Worm (Caenorhabditis elegans) whole organism, L3 larva: ENCODE measurements around the gene C08F1.11.

ENCODE experiments used
- aly-2 ChIP-seq: fragments of 150-350 bp; optimal IDR thresholded peaks from 2 replicates; lab custom pipeline; 2014; ENCODE audit warnings: missing biosample characterization, missing genetic modification characterization
- ceh-9 ChIP-seq: sonication (generic microtip); optimal IDR thresholded peaks from 2 replicates; lab custom pipeline; 2018; ENCODE audit warnings: missing biosample characterization, missing genetic modification characterization
- elt-1 ChIP-seq: fragments of 150-350 bp; optimal IDR thresholded peaks from 2 replicates; lab custom pipeline; 2014; ENCODE audit warnings: missing biosample characterization, missing genetic modification characterization
- elt-2 ChIP-seq: sonication (generic microtip); optimal IDR thresholded peaks from 2 replicates; lab custom pipeline; 2016; ENCODE audit warnings: missing genetic modification reagents, mild to moderate bottlenecking, missing genetic modification characterization, missing compliant biosample characterization
- elt-3 ChIP-seq, 3 experiments: fragments of 150-350 bp in 1 of 3; sonication (generic microtip) in 2 of 3; optimal IDR thresholded peaks; 2 replicates in 2 of 3; 4 replicates in 1 of 3; lab custom pipeline; 2014 to 2017; ENCODE audit warnings: missing biosample characterization in 3 of 3, missing genetic modification characterization in 3 of 3
- eor-1 ChIP-seq, 2 experiments: fragments of 150-350 bp; optimal IDR thresholded peaks; 2 replicates each; lab custom pipeline; 2014 to 2018; ENCODE audit warnings: missing biosample characterization in 2 of 2, missing genetic modification characterization in 2 of 2
- mdl-1 ChIP-seq: fragments of 150-350 bp; optimal IDR thresholded peaks from 2 replicates; lab custom pipeline; 2014; ENCODE audit warnings: missing biosample characterization, missing genetic modification characterization
- nhr-12 ChIP-seq: fragments of 150-350 bp; optimal IDR thresholded peaks from 2 replicates; lab custom pipeline; 2014; ENCODE audit warnings: missing biosample characterization, missing genetic modification characterization
- nhr-23 ChIP-seq: fragments of 150-350 bp; optimal IDR thresholded peaks from 2 replicates; lab custom pipeline; 2014; ENCODE audit warnings: missing biosample characterization, missing genetic modification reagents, missing genetic modification characterization
- nhr-237 ChIP-seq: fragments of 150-350 bp; optimal IDR thresholded peaks from 2 replicates; lab custom pipeline; 2014; ENCODE audit warnings: missing biosample characterization, missing genetic modification characterization
- pha-4 ChIP-seq: fragments of 150-350 bp; optimal IDR thresholded peaks from 2 replicates; lab custom pipeline; 2014; ENCODE audit warnings: missing biosample characterization, missing genetic modification reagents, missing genetic modification characterization
- ztf-4 ChIP-seq: fragments of 150-350 bp; optimal IDR thresholded peaks from 2 replicates; lab custom pipeline; 2014; ENCODE audit warnings: missing biosample characterization, missing genetic modification characterization

- TF ChIP-seq elt-1 (tag; lab: Kevin White, UChicago) (no peak), nhr-23 (tag; lab: Kevin White, UChicago) (no peak), pha-4 (tag; lab: Kevin White, UChicago) (no peak), aly-2 (no peak), elt-3 (tag; optimal IDR thresholded peaks at IDR 0.05; lab: Kevin White, UChicago) (no peak), nhr-12 (tag; lab: Kevin White, UChicago) (no peak), nhr-237 (no peak), eor-1 (tag; optimal IDR thresholded peaks at IDR 0.05; lab: Kevin White, UChicago) (no peak), ztf-4 (no peak), elt-2 (no peak), mdl-1 (tag; lab: Kevin White, UChicago) (no peak), ceh-9 (tag; lab: Kevin White, UChicago) (no peak)
Observed at ce11 chrII:1750413-1750812, 34.3 kb downstream of the C08F1.11 start, which contains the start of the genes F36H5.13 and F36H5.8.
